Fruit fly (Drosophila melanogaster) whole organism, prepupa: ENCODE data around the gene glob1.

Source experiments
- Blimp-1 ChIP-seq: fragments of 200-800 bp; sonication (Bioruptor generic); optimal IDR thresholded peaks from 3 replicates; lab custom pipeline; 2017; ENCODE audit warnings: missing biosample characterization, missing genetic modification characterization, mild to moderate bottlenecking, moderate library complexity, missing genetic modification reagents
- CG10631 ChIP-seq: fragments of 200-800 bp; sonication (Bioruptor generic); optimal IDR thresholded peaks from 2 replicates; lab custom pipeline; 2016; ENCODE audit warnings: missing biosample characterization, missing genetic modification characterization
- CG11294 ChIP-seq: fragments of 200-800 bp; sonication (Bioruptor generic); IDR thresholded peaks from 2 replicates; pipeline ENCODE4 v1.3.6; 2022; ENCODE audit warnings: missing biosample characterization, missing genetic modification characterization
- CG3919 ChIP-seq: fragments of 200-800 bp; sonication (Bioruptor generic); optimal IDR thresholded peaks from 3 replicates; lab custom pipeline; 2016; ENCODE audit warnings: missing biosample characterization, missing genetic modification characterization
- CG8119 ChIP-seq: fragments of 200-800 bp; sonication (Bioruptor generic); IDR thresholded peaks from 3 replicates; pipeline ENCODE4 v1.3.6; 2022; ENCODE audit warnings: missing biosample characterization, missing genetic modification characterization
- Eip78C ChIP-seq: fragments of 200-800 bp; sonication (Bioruptor generic); peaks from one replicate; lab custom pipeline; 2016; ENCODE audit warnings: missing biosample characterization, missing genetic modification characterization
- Gug ChIP-seq: fragments of 200-800 bp; sonication (Bioruptor generic); IDR thresholded peaks from 2 replicates; pipeline ENCODE4 v1.3.6; 2022; ENCODE audit warnings: missing biosample characterization, missing genetic modification characterization
- achi ChIP-seq: fragments of 200-800 bp; sonication (Bioruptor generic); optimal IDR thresholded peaks from 3 replicates; lab custom pipeline; 2016; ENCODE audit warnings: missing biosample characterization, missing genetic modification characterization
- dac ChIP-seq: fragments of 200-800 bp; sonication (Bioruptor generic); optimal IDR thresholded peaks from 2 replicates; lab custom pipeline; 2017; ENCODE audit warnings: missing biosample characterization, mild to moderate bottlenecking, missing genetic modification characterization
- esn ChIP-seq: fragments of 200-800 bp; sonication (Bioruptor generic); optimal IDR thresholded peaks from 2 replicates; lab custom pipeline; 2016; ENCODE audit warnings: missing biosample characterization, mild to moderate bottlenecking, missing genetic modification characterization, moderate library complexity
- lz ChIP-seq: fragments of 200-800 bp; sonication (Bioruptor generic); optimal IDR thresholded peaks from 3 replicates; lab custom pipeline; 2016; ENCODE audit warnings: missing biosample characterization, missing genetic modification characterization

- TF ChIP-seq Eip78C, result no peak
- no peak for TF ChIP-seq achi (GFP tag; lab: Kevin White, UChicago)
- TF ChIP-seq lz (GFP tag; lab: Kevin White, UChicago), result no peak
- TF ChIP-seq CG11294, result no peak
- no peak for TF ChIP-seq Blimp-1
- no peak for TF ChIP-seq esn
- no peak for TF ChIP-seq CG10631 (GFP tag; lab: Kevin White, UChicago)
- no peak for TF ChIP-seq CG3919
- no peak for TF ChIP-seq Gug (GFP tag; lab: Robert Waterston, UW)
- TF ChIP-seq dac (GFP tag; lab: Kevin White, UChicago), result no peak
- no peak for TF ChIP-seq CG8119
Observed at dm6 chr3R:15917907-15918306, 13.5 kb upstream of the glob1 start, which contains the start of gene CG45105.
